Fruit fly (Drosophila melanogaster) ovary, adult (tissue): Measurements from ENCODE around the gene CG14142.
"Not testable (repeated sequence)": the region's sequence is repeated elsewhere in the genome, so short reads cannot be mapped to it uniquely, and the experiment has no call there.

Source experiments
- CG17801 ChIP-seq: fragments of 200-800 bp; optimal IDR thresholded peaks from 2 replicates; lab custom pipeline; 2019; ENCODE audit warnings: missing biosample characterization, mild to moderate bottlenecking, missing genetic modification characterization, moderate library complexity; ENCODE audit not compliant: partially characterized antibody

Gene CG14142

DNA sequence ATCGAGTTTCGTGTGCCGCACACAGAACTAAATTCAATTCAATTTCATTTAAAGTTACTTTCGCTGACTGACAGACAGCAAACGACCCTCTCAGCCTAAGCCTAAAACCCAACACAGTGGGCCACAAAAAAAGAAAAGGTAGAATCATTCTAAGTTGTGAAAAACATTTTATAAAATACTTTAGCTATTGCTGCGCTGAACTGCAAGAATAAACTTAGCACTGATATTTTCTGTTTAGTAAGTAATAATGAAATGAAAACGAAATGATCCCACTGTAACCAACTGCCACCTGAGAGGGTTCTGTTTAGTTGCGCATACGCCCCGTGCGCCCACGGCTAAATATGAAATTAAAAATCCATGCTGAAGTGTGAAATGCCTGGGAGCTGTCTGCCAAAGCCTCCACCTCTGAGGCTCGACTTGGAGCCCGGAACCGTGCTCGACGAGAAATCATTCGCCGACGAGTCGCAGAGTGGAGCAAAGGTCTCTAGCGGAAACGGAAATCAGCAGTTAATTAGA lies at the start of gene CG14142:
TSS of gene CG14142 (plus strand) at position 466 of the 516 bp plus-strand sequence.
- TF ChIP-seq CG17801 (GFP tag; lab: Kevin White, UChicago) = no peak

DNA sequence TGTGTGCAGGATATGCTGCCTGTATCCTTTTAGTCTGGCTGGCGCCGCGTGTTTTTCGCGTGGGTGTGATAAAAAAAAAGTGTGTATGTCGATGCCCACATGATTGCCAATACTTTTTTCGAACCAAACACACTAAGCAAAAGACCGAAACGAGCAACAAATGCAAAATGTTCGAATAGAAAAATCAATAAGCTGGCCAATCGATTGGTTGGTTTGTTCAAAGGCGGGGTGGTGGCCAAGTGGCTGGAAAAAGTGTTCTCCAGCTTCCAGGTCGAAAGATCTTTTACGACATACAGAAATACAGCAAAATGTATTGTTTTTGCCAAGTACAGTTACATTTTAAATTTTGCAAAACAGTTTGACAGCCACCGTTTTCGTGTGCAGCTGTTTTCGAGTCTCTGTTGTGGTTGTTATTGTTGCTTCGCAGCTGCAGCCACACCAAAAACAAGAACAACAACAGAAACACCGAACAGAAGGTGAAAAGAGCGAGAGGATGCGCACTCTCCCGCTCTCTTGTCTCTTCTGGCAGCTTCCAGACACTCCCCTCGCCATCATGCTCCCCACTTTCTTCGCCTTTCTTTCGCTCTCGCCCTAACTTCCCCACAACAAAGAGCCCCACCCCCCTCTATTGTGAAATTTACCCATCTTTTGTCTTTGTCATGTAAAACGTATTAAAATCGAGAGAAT lies 49.6 kb upstream of the CG14142 start:
- no peak for TF ChIP-seq CG17801 (GFP tag; lab: Kevin White, UChicago)

DNA sequence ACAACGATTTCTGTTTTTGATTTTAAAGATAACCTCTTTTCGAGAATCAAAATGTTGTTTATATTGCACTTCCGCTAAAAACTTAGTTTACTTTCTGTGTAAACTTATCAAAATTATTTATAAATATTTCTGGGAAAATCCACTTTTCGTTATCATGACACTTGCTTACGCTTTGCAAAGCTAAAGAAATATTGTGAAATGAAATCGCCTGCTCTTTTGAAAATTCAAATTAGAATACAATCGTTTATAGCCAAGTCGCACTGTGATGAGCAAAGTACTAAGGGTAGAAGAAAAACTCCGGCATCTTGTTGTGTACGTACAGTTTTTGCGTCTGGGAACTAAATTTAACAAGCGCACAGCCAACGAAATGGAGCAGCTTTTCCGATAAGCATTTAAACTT lies 48.9 kb upstream of the CG14142 start:
- TF ChIP-seq CG17801 (GFP tag; lab: Kevin White, UChicago) = no peak

DNA sequence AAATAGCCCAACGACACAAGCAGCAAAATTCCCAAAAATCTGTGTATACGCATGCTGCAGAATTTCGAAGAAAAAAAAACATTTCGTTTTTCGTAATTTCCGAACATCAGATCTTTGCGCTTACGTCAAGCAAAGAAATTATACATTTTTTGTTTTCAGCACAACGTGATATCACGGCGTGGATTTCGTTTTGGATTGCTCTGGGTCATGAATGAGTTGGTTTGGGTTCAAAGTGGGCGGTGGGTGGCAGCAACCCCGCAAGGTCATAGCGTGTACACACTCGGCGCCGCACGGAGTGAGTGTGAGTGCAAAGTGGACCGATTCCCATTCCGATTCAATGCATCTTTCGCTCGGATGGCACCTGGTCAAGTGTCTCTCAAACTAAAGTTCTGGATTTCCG lies 48.5 kb upstream of the CG14142 start:
- no peak for TF ChIP-seq CG17801 (GFP tag; lab: Kevin White, UChicago)

DNA sequence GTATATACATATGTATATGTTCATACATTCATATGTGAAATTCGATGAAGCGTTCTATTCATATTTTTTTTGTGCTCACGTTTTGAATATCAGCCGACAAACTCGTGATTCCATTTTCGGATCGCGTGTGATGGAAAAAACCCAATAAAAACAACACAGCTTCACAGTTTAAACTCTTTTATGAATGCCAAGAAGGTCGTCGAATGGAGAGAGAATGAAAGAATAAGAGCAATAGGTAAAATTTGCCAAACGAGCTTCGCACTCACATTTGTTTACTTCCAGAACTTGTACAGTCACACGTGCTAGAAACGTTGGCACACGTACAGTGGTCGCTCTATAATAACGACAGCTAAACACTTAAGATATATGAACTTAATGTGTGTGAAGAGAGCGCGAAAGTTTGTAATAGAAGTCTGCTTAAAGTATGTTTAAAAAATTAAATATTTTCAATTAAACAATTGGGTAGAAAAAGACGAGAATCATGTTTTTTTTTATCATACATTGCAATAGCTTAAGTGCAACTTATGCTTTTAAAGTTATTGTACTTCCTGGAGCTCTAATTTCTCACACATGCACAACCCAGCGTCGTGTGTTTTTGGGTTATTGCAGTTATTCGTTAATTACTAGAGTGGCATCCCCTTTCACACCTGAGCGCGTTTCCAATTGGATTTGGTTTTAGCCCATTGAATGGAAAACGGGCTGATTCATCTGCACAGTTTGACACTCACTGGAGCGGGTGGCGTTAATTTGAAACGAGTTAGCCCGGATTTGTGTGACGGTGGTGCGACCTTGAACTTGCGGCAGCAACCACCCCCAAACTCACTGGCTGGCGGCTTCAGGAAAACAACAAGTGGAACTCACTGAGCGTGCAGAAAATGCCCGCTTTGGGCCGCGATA lies 47.4 kb upstream of the CG14142 start:
- TF ChIP-seq CG17801 (GFP tag; lab: Kevin White, UChicago) = peak; percentile 72

DNA sequence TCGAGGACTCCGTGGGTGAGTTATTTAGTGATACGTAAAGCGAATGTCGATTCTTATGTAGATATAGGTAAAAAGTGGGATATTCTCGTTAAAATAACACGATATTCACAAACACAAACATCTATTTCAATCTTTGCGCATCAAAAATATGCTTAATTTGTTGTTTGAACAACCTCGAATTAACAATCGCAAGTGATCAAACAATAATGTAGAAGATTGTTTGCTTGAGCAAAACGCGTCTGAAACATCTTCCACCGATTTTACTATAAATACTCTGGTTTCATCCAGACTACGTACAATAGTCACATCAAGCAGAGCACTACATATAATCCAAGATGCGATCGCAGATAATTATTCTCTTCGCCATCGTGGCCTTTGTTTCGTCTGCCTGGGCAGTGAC lies 42.8 kb upstream of the CG14142 start, which contains the start of gene nol:
TSS of gene nol (plus strand) at position 301 of the 400 bp plus-strand sequence.
- no peak for TF ChIP-seq CG17801 (GFP tag; lab: Kevin White, UChicago)

DNA sequence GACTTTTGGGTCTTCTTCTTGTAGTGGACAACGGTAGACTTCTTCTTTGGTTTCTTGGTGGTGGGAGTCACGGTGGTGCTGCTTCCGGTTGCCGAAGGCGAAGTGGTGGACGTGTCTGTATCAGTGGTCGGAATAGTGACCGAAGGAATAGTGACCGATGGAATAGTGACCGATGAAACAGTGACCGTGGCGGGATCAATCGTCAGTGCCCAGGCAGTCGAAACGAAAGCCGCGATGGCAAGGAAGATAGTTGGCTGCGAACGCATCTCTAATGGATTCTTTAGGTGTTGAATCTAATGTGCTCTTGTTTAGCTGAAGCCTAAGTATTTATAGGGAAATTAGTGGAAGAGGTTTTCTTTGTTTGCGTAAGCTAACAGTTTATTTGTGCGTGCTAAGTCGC lies 41.3 kb upstream of the CG14142 start, which contains the start of gene CG32074:
TSS of gene CG32074 (minus strand) at position 268 of the 400 bp plus-strand sequence.
- not testable (repeated sequence) for TF ChIP-seq CG17801 (GFP tag; lab: Kevin White, UChicago)

DNA sequence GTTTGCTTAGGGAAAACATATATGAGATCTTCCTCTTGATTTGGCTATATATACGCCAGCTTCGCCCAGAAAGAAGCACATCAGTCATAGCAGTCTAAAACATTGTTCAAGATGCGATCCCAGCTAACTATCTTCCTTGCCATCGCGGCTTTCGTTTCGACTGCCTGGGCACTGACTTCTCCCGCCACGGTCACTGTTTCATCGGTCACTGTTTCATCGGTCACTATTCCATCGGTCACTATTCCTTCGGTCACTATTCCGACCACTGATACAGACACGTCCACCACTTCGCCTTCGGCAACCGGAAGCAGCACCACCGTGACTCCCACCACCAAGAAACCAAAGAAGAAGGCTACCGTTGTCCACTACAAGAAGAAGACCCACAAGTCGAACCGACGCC lies 38.4 kb upstream of the CG14142 start, which contains the start of gene CG14143:
TSS of gene CG14143 (plus strand) at position 102 of the 400 bp plus-strand sequence.
- TF ChIP-seq CG17801 (GFP tag; lab: Kevin White, UChicago) = not testable (repeated sequence)

DNA sequence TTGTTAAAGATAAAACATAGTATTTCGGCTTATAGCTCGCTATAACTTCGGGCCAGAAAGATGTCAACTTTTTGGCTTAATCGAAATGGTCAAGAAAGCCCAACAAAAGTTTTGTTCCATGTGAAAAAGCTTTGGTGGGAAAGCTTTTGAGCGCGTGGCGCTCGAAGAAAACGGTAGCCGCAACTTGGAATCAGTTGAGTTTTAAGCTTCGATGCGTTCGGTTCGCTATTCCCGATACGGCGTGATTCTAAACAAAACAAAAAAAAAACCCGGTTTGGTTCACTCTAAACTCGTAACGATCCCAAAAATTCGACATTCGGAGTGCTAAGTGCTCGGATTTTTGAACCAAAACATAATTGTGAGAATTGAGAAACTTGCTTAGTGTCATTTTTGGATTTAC lies 37.5 kb upstream of the CG14142 start, which contains the start of gene IRSp53:
TSS of gene IRSp53 (plus strand) at position 204 of the 400 bp plus-strand sequence.
- TF ChIP-seq CG17801 (GFP tag; lab: Kevin White, UChicago) = no peak

DNA sequence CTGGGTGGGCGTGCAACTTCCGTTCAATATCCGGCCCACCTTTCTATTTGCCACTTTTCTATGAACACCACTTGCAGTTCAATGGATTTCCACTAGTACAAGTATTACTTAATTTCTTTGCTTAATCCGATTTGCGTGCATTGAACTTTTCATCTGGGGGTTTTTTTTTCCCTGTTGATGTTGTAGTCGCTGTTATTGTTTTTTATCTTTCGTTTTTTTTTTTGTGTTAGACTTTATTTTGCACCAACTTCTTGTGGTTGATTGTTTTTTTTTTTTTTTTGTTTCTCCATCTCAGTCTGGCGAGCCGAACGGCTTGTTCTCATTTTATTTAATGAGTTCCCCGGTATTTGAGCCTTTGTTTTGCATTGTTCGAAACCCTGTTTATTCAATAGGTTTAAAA lies 37.0 kb upstream of the CG14142 start:
- TF ChIP-seq CG17801 (GFP tag; lab: Kevin White, UChicago) = no peak

DNA sequence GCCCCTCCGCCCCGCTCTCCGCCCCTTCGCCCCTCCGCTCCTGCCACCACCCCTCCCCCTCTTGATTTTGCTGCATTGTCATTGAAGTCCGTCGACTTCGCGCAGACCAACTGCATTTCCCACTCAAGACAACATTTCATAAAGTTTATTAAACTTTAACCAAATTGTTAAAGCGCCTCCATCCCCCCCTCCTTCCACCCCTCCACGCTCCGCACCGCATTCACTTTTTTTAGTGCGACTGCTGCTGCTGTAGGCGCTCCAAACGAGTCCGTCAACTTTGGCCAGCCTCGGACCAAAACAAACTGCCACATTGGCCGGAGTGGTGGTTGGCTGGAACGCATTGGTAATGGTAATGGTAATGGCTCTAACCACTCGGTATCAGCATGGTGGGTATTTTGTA lies 34.5 kb upstream of the CG14142 start:
- no peak for TF ChIP-seq CG17801 (GFP tag; lab: Kevin White, UChicago)

DNA sequence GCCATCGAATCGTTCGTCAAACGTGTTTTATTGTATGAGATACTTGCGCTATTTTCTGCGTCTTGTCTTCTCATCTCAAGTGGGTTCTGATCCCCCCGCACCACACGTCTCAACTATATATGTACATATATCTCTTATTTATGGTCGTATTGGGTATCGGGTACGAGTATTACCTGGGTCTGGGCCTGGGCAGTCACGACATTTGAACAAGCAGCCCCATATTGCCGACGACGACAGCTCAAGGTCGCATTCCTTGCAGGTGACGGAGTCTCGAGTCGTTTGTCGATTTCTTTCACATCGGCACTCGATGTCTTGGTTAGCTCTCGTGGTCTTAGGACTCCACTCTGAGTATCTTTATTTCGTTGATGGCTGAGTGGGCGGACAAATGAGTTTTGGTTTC lies 28.2 kb upstream of the CG14142 start:
- no peak for TF ChIP-seq CG17801 (GFP tag; lab: Kevin White, UChicago)

DNA sequence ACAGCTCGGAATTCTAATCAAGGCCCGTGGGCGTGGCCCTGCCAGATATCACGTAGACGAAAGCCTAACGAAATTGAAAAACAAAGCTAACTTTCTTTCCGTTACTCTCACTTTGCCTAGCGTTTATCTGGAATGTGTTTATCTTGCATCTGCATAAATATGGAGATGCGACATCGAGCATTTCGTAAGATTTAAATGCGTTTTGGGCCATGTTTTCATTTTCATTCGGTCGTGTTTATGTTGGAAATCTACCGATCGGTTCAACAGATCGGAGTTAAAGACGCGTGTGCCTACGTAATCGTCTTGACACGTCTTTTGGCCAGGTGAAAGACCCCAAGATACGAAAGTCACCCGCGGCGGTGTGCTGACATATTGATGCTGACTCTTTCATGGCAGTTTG lies 25.6 kb upstream of the CG14142 start:
- TF ChIP-seq CG17801 (GFP tag; lab: Kevin White, UChicago) = no peak

DNA sequence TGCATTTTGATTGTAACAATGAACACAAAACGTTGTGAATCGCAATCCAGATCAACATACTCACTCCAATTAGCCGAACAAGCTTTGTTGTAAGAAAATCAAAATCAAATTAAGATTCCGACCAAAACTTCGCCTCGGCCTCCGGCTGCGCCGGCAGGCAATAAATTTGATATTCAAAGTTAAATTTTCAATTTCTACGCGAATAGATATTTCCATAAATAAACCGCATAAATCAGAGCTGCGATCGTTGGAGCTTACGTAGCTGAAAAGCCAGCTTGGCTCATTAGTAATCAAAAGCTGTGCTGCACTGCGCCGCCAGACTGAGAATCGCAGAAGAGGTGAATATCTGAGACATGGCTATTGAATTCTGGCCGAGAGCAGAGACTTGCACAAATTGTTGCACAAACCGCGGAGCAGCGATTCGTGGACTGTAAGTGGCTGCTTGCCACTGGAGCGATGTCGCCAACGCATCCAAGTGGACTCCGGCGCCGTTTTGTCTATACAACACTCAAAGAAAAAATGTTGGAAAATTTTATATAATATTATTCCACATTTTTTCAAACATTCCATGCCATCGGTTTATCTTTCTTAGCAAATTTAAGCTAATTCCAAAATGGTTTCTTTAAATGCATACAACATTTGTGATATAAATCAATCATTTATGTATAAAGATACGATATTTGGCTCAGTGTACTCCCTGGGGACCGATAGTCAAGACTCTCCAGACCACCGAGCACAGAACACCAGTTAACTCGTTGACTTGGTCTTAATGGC lies 24.6 kb upstream of the CG14142 start:
- TF ChIP-seq CG17801 (GFP tag; lab: Kevin White, UChicago) = no peak
